Worm (Caenorhabditis elegans) whole organism, L3 larva: ENCODE measurements around the gene moc-2.

Experiments used
- R02D3.7 ChIP-seq: fragments of 150-350 bp; optimal IDR thresholded peaks from 2 replicates; lab custom pipeline; 2014; ENCODE audit warnings: missing biosample characterization, missing genetic modification characterization
- ZK546.5 ChIP-seq: sonication (generic microtip); optimal IDR thresholded peaks from 2 replicates; lab custom pipeline; 2017; ENCODE audit warnings: missing biosample characterization, missing genetic modification characterization
- aly-2 ChIP-seq: fragments of 150-350 bp; optimal IDR thresholded peaks from 2 replicates; lab custom pipeline; 2014; ENCODE audit warnings: missing biosample characterization, missing genetic modification characterization
- ama-1 ChIP-seq: fragments of 150-350 bp; optimal IDR thresholded peaks from 2 replicates; lab custom pipeline; 2018
- ceh-16 ChIP-seq: sonication (generic microtip); optimal IDR thresholded peaks from 2 replicates; lab custom pipeline; 2017; ENCODE audit warnings: missing biosample characterization, missing genetic modification characterization
- ceh-28 ChIP-seq: fragments of 150-350 bp; optimal IDR thresholded peaks from 2 replicates; lab custom pipeline; 2014; ENCODE audit warnings: missing biosample characterization, missing genetic modification reagents, missing genetic modification characterization
- ceh-82 ChIP-seq: fragments of 150-350 bp; optimal IDR thresholded peaks from 2 replicates; lab custom pipeline; 2014; ENCODE audit warnings: missing biosample characterization, missing genetic modification characterization
- ceh-9 ChIP-seq: sonication (generic microtip); optimal IDR thresholded peaks from 2 replicates; lab custom pipeline; 2018; ENCODE audit warnings: missing biosample characterization, missing genetic modification characterization
- daf-12 ChIP-seq: fragments of 150-350 bp; optimal IDR thresholded peaks from 2 replicates; lab custom pipeline; 2014; ENCODE audit warnings: missing biosample characterization, missing genetic modification reagents, missing genetic modification characterization
- elt-2 ChIP-seq: sonication (generic microtip); optimal IDR thresholded peaks from 2 replicates; lab custom pipeline; 2016; ENCODE audit warnings: missing genetic modification reagents, mild to moderate bottlenecking, missing genetic modification characterization, missing compliant biosample characterization
- elt-3 ChIP-seq, 3 experiments: fragments of 150-350 bp in 1 of 3; sonication (generic microtip) in 2 of 3; optimal IDR thresholded peaks; 2 replicates in 2 of 3; 4 replicates in 1 of 3; lab custom pipeline; 2014 to 2017; ENCODE audit warnings: missing biosample characterization in 3 of 3, missing genetic modification characterization in 3 of 3
- eor-1 ChIP-seq, 2 experiments: fragments of 150-350 bp; optimal IDR thresholded peaks; 2 replicates each; lab custom pipeline; 2014 to 2018; ENCODE audit warnings: missing biosample characterization in 2 of 2, missing genetic modification characterization in 2 of 2
- fkh-10 ChIP-seq: sonication (generic microtip); optimal IDR thresholded peaks from 2 replicates; lab custom pipeline; 2017; ENCODE audit warnings: missing biosample characterization, missing genetic modification reagents, missing genetic modification characterization
- fkh-2 ChIP-seq: fragments of 150-350 bp; optimal IDR thresholded peaks from 2 replicates; lab custom pipeline; 2014; ENCODE audit warnings: missing biosample characterization, missing genetic modification reagents, missing genetic modification characterization
- fos-1 ChIP-seq: fragments of 150-350 bp; optimal IDR thresholded peaks from 2 replicates; lab custom pipeline; 2014; ENCODE audit warnings: missing biosample characterization, missing genetic modification characterization
- hmg-11 ChIP-seq: sonication (generic microtip); optimal IDR thresholded peaks from 2 replicates; lab custom pipeline; 2016; ENCODE audit warnings: missing genetic modification characterization, missing compliant biosample characterization
- lin-15B ChIP-seq: fragments of 150-350 bp; optimal IDR thresholded peaks from 2 replicates; lab custom pipeline; 2014; ENCODE audit warnings: missing biosample characterization, missing genetic modification characterization
- mdl-1 ChIP-seq: fragments of 150-350 bp; optimal IDR thresholded peaks from 2 replicates; lab custom pipeline; 2014; ENCODE audit warnings: missing biosample characterization, missing genetic modification characterization
- mml-1 ChIP-seq: fragments of 150-350 bp; sonication (generic microtip); optimal IDR thresholded peaks from 3 replicates; lab custom pipeline; 2014; ENCODE audit warnings: missing biosample characterization, missing genetic modification characterization
- nhr-12 ChIP-seq: fragments of 150-350 bp; optimal IDR thresholded peaks from 2 replicates; lab custom pipeline; 2014; ENCODE audit warnings: missing biosample characterization, missing genetic modification characterization
- nhr-23 ChIP-seq: fragments of 150-350 bp; optimal IDR thresholded peaks from 2 replicates; lab custom pipeline; 2014; ENCODE audit warnings: missing biosample characterization, missing genetic modification reagents, missing genetic modification characterization
- nhr-25 ChIP-seq: sonication (generic microtip); optimal IDR thresholded peaks from 2 replicates; lab custom pipeline; 2017; ENCODE audit warnings: missing biosample characterization, missing genetic modification characterization
- nhr-28 ChIP-seq: fragments of 150-350 bp; optimal IDR thresholded peaks from 2 replicates; lab custom pipeline; 2014; ENCODE audit warnings: missing biosample characterization, missing genetic modification characterization
- nhr-43 ChIP-seq: sonication (generic microtip); optimal IDR thresholded peaks from 2 replicates; lab custom pipeline; 2016; ENCODE audit warnings: mild to moderate bottlenecking, missing genetic modification characterization, missing compliant biosample characterization; ENCODE audit not compliant: poor library complexity, severe bottlenecking
- nhr-76 ChIP-seq: fragments of 150-350 bp; sonication (generic microtip); optimal IDR thresholded peaks from 5 replicates; lab custom pipeline; 2014; ENCODE audit warnings: missing biosample characterization, missing genetic modification characterization
- nhr-77 ChIP-seq: fragments of 150-350 bp; optimal IDR thresholded peaks from 2 replicates; lab custom pipeline; 2014; ENCODE audit warnings: missing biosample characterization, missing genetic modification characterization
- pha-4 ChIP-seq: fragments of 150-350 bp; optimal IDR thresholded peaks from 2 replicates; lab custom pipeline; 2014; ENCODE audit warnings: missing biosample characterization, missing genetic modification reagents, missing genetic modification characterization
- sea-2 ChIP-seq: fragments of 150-350 bp; sonication (generic microtip); optimal IDR thresholded peaks from 4 replicates; lab custom pipeline; 2014; ENCODE audit warnings: missing biosample characterization, missing genetic modification reagents, missing genetic modification characterization
- skn-1 ChIP-seq: fragments of 150-350 bp; optimal IDR thresholded peaks from 2 replicates; lab custom pipeline; 2014; ENCODE audit warnings: missing biosample characterization, missing genetic modification characterization
- tbx-2 ChIP-seq: sonication (generic microtip); optimal IDR thresholded peaks from 2 replicates; lab custom pipeline; 2016; ENCODE audit warnings: mild to moderate bottlenecking, missing genetic modification characterization, missing compliant biosample characterization
- unc-39 ChIP-seq: sonication (generic microtip); optimal IDR thresholded peaks from 4 replicates; lab custom pipeline; 2017; ENCODE audit warnings: missing biosample characterization, missing genetic modification characterization
- unc-62 ChIP-seq: fragments of 150-350 bp; sonication (generic microtip); optimal IDR thresholded peaks from 4 replicates; lab custom pipeline; 2014; ENCODE audit warnings: missing biosample characterization, missing genetic modification reagents, missing genetic modification characterization
- zag-1 ChIP-seq: fragments of 150-350 bp; optimal IDR thresholded peaks from 2 replicates; lab custom pipeline; 2014; ENCODE audit warnings: missing biosample characterization, missing genetic modification characterization

Gene moc-2

DNA sequence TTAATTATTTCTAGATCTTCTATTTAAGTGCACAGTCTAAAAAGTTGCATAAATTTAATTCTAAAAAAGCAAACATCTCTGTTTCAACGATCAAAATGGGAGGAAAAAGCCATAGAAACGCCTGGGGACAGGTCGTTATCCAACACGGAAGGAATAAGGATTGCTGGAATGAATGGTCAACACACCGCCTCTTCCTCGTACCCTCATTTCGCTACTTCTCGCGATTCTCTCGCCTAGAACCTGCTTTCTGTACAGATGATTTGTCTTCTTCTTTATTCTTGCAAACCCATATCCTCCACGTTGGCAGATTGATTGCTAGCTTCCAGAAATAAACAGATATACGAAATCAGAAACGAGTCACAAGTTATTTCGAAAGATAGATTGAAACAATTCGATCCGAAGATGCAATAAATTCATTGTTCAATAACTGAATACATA is 10.9 kb upstream of the moc-2 start, which contains the start of gene dpy-11 (continued):
- no peak for TF ChIP-seq fkh-10 (GFP tag; lab: Kevin White, UChicago)
- no peak for TF ChIP-seq aly-2 (tag; lab: Kevin White, UChicago)
- peak; percentile 99 for TF ChIP-seq ama-1 (lab: Kevin White, UChicago)
- TF ChIP-seq unc-39 (tag; lab: Kevin White, UChicago), result no peak
- TF ChIP-seq mdl-1 (tag; lab: Kevin White, UChicago), result no peak
- no peak for TF ChIP-seq zag-1 (tag; lab: Kevin White, UChicago)
- no peak for TF ChIP-seq ceh-82 (tag; lab: Kevin White, UChicago)
- TF ChIP-seq nhr-28, result no peak
- peak; percentile 66 for TF ChIP-seq nhr-25 (tag; lab: Kevin White, UChicago)
- TF ChIP-seq sea-2, result no peak
- TF ChIP-seq fkh-2, result no peak
- TF ChIP-seq mml-1 (tag; lab: Kevin White, UChicago), result no peak
- TF ChIP-seq nhr-77 (tag; lab: Kevin White, UChicago), result no peak
- TF ChIP-seq nhr-43 (tag; lab: Kevin White, UChicago), result peak; percentile 85
- TF ChIP-seq unc-62, result no peak
- TF ChIP-seq R02D3.7 (tag; lab: Kevin White, UChicago), result no peak
- TF ChIP-seq elt-3 (tag; optimal IDR thresholded peaks at IDR 0.05; lab: Kevin White, UChicago), result peak in 1 of 3 experiments; percentile 85
- TF ChIP-seq ceh-9 (tag; lab: Kevin White, UChicago), result no peak

DNA sequence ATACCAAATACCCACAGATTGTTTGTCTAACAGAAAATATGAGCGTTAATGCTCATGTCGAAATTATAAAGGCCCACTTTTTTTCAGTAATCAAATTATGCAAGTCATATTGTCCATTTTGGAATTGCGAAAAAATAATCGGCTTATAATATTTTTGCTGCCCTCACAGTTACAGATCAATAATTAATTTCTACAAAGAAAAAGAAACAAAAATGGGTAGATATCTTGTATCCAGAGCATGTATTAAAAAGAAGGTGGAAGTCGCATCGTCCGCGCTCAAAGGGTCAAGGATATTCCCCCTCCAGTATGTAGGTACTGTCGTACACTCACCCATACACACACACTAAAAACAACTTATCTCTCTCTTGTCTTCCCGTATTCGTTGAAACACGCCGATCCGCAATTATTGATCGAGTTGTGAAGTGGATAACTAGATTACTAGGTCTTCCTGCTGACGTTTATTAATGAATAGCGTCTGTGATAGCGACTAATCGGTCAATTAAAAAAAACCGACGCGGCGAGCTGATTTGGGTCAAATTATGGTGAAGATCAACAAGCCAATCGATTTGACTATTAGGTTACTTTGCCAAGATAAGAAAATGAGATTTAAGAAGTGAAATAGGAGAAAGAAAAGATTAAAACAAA is 9.9 kb upstream of the moc-2 start:
- TF ChIP-seq hmg-11 (no peak), nhr-43 (tag; lab: Kevin White, UChicago) (peak; percentile 18), nhr-23 (tag; lab: Kevin White, UChicago) (peak; percentile 92), elt-2 (no peak), unc-62 (no peak), sea-2 (no peak), daf-12 (tag; lab: Kevin White, UChicago) (no peak), lin-15B (no peak), ama-1 (lab: Kevin White, UChicago) (no peak), R02D3.7 (tag; lab: Kevin White, UChicago) (no peak), ceh-16 (no peak), ceh-28 (tag; lab: Kevin White, UChicago) (peak; percentile 46), fkh-2 (no peak), pha-4 (tag; lab: Kevin White, UChicago) (no peak), nhr-25 (tag; lab: Kevin White, UChicago) (no peak), mml-1 (tag; lab: Kevin White, UChicago) (no peak), nhr-12 (tag; lab: Kevin White, UChicago) (no peak), ZK546.5 (tag; lab: Kevin White, UChicago) (no peak)

DNA sequence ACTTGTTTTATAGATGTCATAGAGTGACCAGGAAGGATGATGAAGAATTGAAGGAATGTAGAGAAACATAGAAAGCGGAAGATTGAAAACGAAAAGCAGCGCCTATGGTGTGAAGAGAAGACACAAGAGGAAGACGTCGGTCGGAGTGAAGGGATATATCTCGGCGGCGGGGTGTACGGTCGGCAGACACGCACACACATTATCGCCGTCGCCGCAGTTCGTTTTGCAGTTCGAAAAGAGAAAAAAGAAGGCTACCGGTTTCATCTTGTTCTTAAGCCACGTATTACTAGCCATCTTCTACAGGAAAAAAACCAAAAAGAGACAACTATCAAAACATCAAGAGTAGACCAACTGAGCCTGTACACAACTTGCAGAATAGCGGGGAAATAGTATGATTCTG is 9.4 kb upstream of the moc-2 start:
- TF ChIP-seq nhr-25 (tag; lab: Kevin White, UChicago) (peak; percentile 68), nhr-23 (tag; lab: Kevin White, UChicago) (peak; percentile 1), fkh-10 (GFP tag; lab: Kevin White, UChicago) (no peak), nhr-43 (tag; lab: Kevin White, UChicago) (peak; percentile 28)
- TF ChIP-seq, all 47 proteins: peak for 3

DNA sequence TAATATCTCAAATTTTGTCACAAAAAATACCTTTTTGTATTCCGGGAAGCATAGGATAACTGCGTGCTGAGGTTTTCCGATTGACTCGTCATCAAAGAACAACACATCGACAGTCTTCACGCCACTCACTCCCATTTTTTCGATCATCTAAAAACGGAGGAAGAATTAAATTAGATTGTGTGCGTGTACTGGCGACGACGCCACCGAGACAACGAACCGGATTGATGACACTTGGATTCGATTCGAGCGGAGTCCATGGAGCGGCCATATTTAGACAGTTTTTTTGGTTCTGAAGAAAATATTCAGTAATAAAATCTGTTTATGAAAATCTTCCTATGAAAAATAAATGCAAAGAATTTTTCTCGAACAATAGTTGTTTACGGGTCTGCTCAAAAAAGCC is 7.1 kb upstream of the moc-2 start, which contains the start of gene ubh-1:
TSS of gene ubh-1 (minus strand) at position 289 of the 400 bp plus-strand sequence.
- TF ChIP-seq ama-1 (lab: Kevin White, UChicago) (peak; percentile 52), nhr-23 (tag; lab: Kevin White, UChicago) (peak; percentile 51), nhr-25 (tag; lab: Kevin White, UChicago) (no peak), mdl-1 (tag; lab: Kevin White, UChicago) (no peak), zag-1 (tag; lab: Kevin White, UChicago) (no peak), elt-3 (tag; optimal IDR thresholded peaks at IDR 0.05; lab: Kevin White, UChicago) (peak in 1 of 3 experiments; percentile 25), pha-4 (tag; lab: Kevin White, UChicago) (no peak), eor-1 (tag; optimal IDR thresholded peaks at IDR 0.05; lab: Kevin White, UChicago) (no peak), lin-15B (no peak), nhr-76 (tag; lab: Kevin White, UChicago) (no peak)

DNA sequence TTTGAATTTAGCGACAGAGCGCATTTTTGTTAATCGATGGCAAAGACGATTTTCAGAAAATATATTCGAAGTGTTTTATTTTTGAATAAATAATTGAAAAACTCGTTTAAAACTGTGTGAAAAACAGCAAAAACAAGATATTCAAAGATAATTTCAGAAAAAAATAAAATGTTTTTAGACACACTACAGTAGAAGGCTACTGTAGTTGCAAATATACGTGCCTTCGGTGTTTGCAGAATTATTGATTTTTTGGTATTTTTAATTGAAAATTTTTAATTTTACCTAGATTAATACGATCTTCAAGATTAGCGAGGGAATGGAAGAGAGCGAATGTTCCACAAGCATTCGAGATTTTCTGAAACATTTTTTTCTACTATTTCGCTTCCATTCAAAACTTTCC is 6.6 kb upstream of the moc-2 start:
- TF ChIP-seq fos-1 (tag; lab: Kevin White, UChicago) (no peak), nhr-12 (tag; lab: Kevin White, UChicago) (no peak), tbx-2 (no peak), sea-2 (no peak), ceh-28 (tag; lab: Kevin White, UChicago) (no peak), daf-12 (tag; lab: Kevin White, UChicago) (no peak), unc-39 (tag; lab: Kevin White, UChicago) (no peak), skn-1 (no peak), nhr-25 (tag; lab: Kevin White, UChicago) (no peak), elt-2 (no peak), pha-4 (tag; lab: Kevin White, UChicago) (no peak), ceh-9 (tag; lab: Kevin White, UChicago) (no peak)
